Worm (Caenorhabditis elegans): ENCODE data around the gene catp-8.

Gene catp-8

ce11 chrIV:11487889-11488556 is 9.0 kb upstream of the catp-8 start:
- TF ChIP-seq elt-2 (tag; optimal IDR thresholded peaks at IDR 0.05) (peak; percentile 46), ceh-18 (tag; optimal IDR thresholded peaks at IDR 0.05) (no peak), tbx-7 (tag; optimal IDR thresholded peaks at IDR 0.05) (no peak), ref-2 (tag; optimal IDR thresholded peaks at IDR 0.05) (no peak), ceh-2 (tag; optimal IDR thresholded peaks at IDR 0.05) (no peak), F13H6.1 (tag; optimal IDR thresholded peaks at IDR 0.05) (no peak), sdc-2 (tag; optimal IDR thresholded peaks at IDR 0.05) (no peak), ceh-19 (GFP tag; optimal IDR thresholded peaks at IDR 0.05) (no peak), fax-1 (tag; optimal IDR thresholded peaks at IDR 0.05) (no peak)

DNA sequence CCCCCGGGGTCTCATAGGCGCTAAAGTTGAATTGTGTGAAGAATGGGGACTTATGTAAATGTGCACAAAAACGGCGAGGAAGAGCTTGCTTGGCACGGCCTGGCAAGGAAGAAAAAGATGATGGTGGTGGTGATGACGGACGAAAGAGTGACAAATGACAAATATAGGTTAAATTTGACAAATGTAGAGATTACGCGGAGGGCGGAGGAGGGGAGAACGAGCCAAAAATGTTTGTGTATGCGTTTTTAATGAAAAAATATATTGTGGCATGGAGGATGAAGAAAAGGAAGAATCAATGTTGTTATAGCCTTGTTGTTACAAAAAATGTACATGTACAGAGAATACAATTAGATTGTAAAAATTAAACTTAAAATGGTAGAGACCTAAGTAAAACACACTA is 7.8 kb upstream of the catp-8 start:
- TF ChIP-seq lin-11 (tag; optimal IDR thresholded peaks at IDR 0.05) (no peak), ceh-18 (tag; optimal IDR thresholded peaks at IDR 0.05) (peak; percentile 1), ceh-24 (tag; optimal IDR thresholded peaks at IDR 0.05) (no peak)

- no peak for TF ChIP-seq nhr-11 (tag; optimal IDR thresholded peaks at IDR 0.05)
- no peak for TF ChIP-seq pag-3 (tag; optimal IDR thresholded peaks at IDR 0.05; ENCODE audit: borderline replicate concordance)
- peak; percentile 33 for TF ChIP-seq ceh-31 (tag; optimal IDR thresholded peaks at IDR 0.05)
- TF ChIP-seq nfya-1 (tag; optimal IDR thresholded peaks at IDR 0.05): peak; percentile 68
- TF ChIP-seq K02D7.2 (tag; optimal IDR thresholded peaks at IDR 0.05): no peak
- TF ChIP-seq ceh-22 (tag; optimal IDR thresholded peaks at IDR 0.05): no peak
- TF ChIP-seq pax-1 (tag; optimal IDR thresholded peaks at IDR 0.05): peak; percentile 27
- TF ChIP-seq elt-2 (tag; optimal IDR thresholded peaks at IDR 0.05): peak; percentile 30
- no peak for TF ChIP-seq dve-1 (tag; optimal IDR thresholded peaks at IDR 0.05)
- TF ChIP-seq tbx-2 (tag; optimal IDR thresholded peaks at IDR 0.05): peak; percentile 34
- TF ChIP-seq ceh-30 (tag; optimal IDR thresholded peaks at IDR 0.05): no peak
- no peak for TF ChIP-seq sdc-2 (tag; optimal IDR thresholded peaks at IDR 0.05)
- TF ChIP-seq ref-2 (tag; optimal IDR thresholded peaks at IDR 0.05): peak; percentile 54
- TF ChIP-seq fkh-6 (tag; optimal IDR thresholded peaks at IDR 0.05): no peak
- peak; percentile 77 for TF ChIP-seq unc-55 (GFP tag; optimal IDR thresholded peaks at IDR 0.05)
- TF ChIP-seq ahr-1 (tag; optimal IDR thresholded peaks at IDR 0.05): no peak
- no peak for TF ChIP-seq lin-11 (tag; optimal IDR thresholded peaks at IDR 0.05)
- no peak for TF ChIP-seq ceh-9 (tag; optimal IDR thresholded peaks at IDR 0.05)
- no peak for TF ChIP-seq ceh-6 (GFP tag; optimal IDR thresholded peaks at IDR 0.05)
- TF ChIP-seq odd-2 (tag; optimal IDR thresholded peaks at IDR 0.05): no peak
- no peak for TF ChIP-seq unc-42 (tag; optimal IDR thresholded peaks at IDR 0.05)
- TF ChIP-seq mec-3 (tag; optimal IDR thresholded peaks at IDR 0.05; ENCODE audit: borderline replicate concordance): no peak
These were observed 1.2 kb upstream of the catp-8 start, which contains the start of the genes mbf-1 and nse-4 for ce11 chrIV:11480027-11480896. Gene mbf-1 (minus strand): TSS chrIV:11480369. Gene nse-4 (plus strand): TSS chrIV:11480846.

- TF ChIP-seq ahr-1 (tag; optimal IDR thresholded peaks at IDR 0.05): no peak
- no peak for TF ChIP-seq sox-2 (GFP tag; IDR thresholded peaks at IDR 0.05)
- TF ChIP-seq pax-1 (tag; optimal IDR thresholded peaks at IDR 0.05): no peak
- TF ChIP-seq ceh-18 (tag; optimal IDR thresholded peaks at IDR 0.05): no peak
- no peak for TF ChIP-seq mec-3 (tag; optimal IDR thresholded peaks at IDR 0.05; ENCODE audit: borderline replicate concordance)
- TF ChIP-seq zip-5 (tag; optimal IDR thresholded peaks at IDR 0.05): no peak
- TF ChIP-seq ceh-2 (tag; optimal IDR thresholded peaks at IDR 0.05): no peak
- TF ChIP-seq hlh-15 (tag; optimal IDR thresholded peaks at IDR 0.05): no peak
- no peak for TF ChIP-seq C38D4.7 (GFP tag; optimal IDR thresholded peaks at IDR 0.05)
- no peak for TF ChIP-seq lin-11 (tag; optimal IDR thresholded peaks at IDR 0.05)
- no peak for TF ChIP-seq che-1 (tag; optimal IDR thresholded peaks at IDR 0.05)
- no peak for TF ChIP-seq nfya-1 (tag; optimal IDR thresholded peaks at IDR 0.05)
- no peak for TF ChIP-seq K02D7.2 (tag; optimal IDR thresholded peaks at IDR 0.05)
- TF ChIP-seq hlh-8 (tag; optimal IDR thresholded peaks at IDR 0.05): no peak
- TF ChIP-seq ceh-19 (GFP tag; optimal IDR thresholded peaks at IDR 0.05): no peak
- no peak for TF ChIP-seq ceh-22 (tag; optimal IDR thresholded peaks at IDR 0.05)
These were observed 4.0 kb downstream of the catp-8 start for ce11 chrIV:11475080-11475479.
